Worm (Caenorhabditis elegans): ENCODE data around the gene clec-8.
"Not testable (repeated sequence)": the region's sequence is repeated elsewhere in the genome, so short reads cannot be mapped to it uniquely, and the experiment has no call there.

Gene clec-8

DNA sequence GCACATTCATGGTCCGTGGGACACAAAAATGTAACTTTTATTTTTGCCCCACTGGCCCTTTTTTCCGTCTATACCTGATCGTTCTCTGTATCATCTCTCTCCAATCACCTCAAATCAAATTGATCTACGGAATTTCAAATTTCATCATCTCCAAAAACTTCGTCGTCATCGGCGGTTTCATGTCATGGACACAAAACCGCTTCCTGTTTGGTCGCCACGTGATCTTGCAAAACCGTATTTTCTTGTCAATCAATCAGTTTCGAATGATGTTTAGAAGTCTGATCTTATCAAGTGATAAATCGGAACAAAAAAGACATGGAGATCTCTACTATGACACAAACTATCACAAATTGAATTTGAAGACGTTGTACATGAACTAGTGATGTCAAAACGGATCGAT, 47.8 kb upstream of the clec-8 start:
- TF ChIP-seq rnt-1 (tag; optimal IDR thresholded peaks at IDR 0.05): no peak
- no peak for TF ChIP-seq tbx-2 (tag; optimal IDR thresholded peaks at IDR 0.05)
- TF ChIP-seq sox-2 (GFP tag; IDR thresholded peaks at IDR 0.05): no peak
- TF ChIP-seq pat-9 (tag; optimal IDR thresholded peaks at IDR 0.05): no peak
- TF ChIP-seq ttx-3 (tag; optimal IDR thresholded peaks at IDR 0.05): no peak
- TF ChIP-seq ceh-34 (tag; optimal IDR thresholded peaks at IDR 0.05): no peak
- TF ChIP-seq fkh-6 (tag; optimal IDR thresholded peaks at IDR 0.05): no peak
- TF ChIP-seq madf-2 (tag; optimal IDR thresholded peaks at IDR 0.05): no peak
- TF ChIP-seq pax-1 (tag; optimal IDR thresholded peaks at IDR 0.05): no peak
- TF ChIP-seq pqm-1 (tag; optimal IDR thresholded peaks at IDR 0.05): no peak
- TF ChIP-seq hlh-6 (tag; optimal IDR thresholded peaks at IDR 0.05): no peak

DNA sequence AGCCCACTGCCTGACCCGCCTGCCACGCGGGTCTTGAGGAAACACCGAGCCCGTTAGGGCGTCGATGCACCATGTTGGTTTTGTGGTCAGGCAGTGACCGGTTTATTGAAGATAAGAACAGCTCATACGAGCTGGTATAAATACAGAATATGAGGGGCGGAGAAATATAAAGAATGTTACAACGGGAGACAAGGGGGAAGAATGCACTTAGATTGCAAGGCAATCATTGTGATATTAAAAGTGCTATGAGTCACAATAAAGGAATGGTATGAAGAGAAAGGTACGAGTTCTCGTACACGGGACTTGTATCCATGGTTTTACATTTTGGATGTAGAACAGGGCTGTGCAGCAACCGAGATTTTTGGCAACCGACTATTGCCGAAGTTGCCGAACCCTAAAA, 46.6 kb upstream of the clec-8 start, which contains the start of gene Y38E10A.14:
Gene Y38E10A.14, minus strand, starts transcription at position 101 of the 400 bp plus-strand sequence.
- TF ChIP-seq pat-9, fax-1, Y22D7AL.16 (tag; optimal IDR thresholded peaks at IDR 0.05): not testable (repeated sequence)

DNA sequence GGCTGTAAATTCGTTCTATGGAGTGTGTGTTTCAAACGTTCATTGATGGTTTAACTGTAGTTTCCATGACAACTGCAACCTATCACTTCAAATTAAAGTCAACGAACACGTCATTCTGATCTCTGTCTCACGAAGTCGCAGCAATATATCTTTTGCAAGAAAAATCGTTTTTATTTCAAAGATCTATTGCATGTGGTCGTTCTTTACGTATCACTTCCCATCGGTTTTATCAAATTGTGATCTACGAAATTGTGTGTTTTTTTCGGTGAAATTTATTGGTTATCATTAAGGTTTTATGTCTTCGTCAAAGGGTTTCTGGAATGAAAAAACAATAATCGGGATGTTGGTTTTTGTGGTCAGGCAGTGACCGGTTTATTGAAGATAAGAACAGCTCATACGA, 45.0 kb upstream of the clec-8 start:
- TF ChIP-seq che-1 (tag; optimal IDR thresholded peaks at IDR 0.05) (no peak), sox-4 (tag; optimal IDR thresholded peaks at IDR 0.05) (no peak), ceh-24 (tag; optimal IDR thresholded peaks at IDR 0.05) (no peak), ceh-14 (tag; optimal IDR thresholded peaks at IDR 0.05) (no peak), F13H6.1 (tag; optimal IDR thresholded peaks at IDR 0.05) (no peak), elt-4 (tag; optimal IDR thresholded peaks at IDR 0.05) (no peak), pqm-1 (tag; optimal IDR thresholded peaks at IDR 0.05) (no peak), ceh-22 (tag; optimal IDR thresholded peaks at IDR 0.05) (no peak), pha-4 (tag; optimal IDR thresholded peaks at IDR 0.05) (no peak), K02D7.2 (tag; optimal IDR thresholded peaks at IDR 0.05) (no peak), ceh-48 (tag; optimal IDR thresholded peaks at IDR 0.05) (no peak), pax-1 (tag; optimal IDR thresholded peaks at IDR 0.05) (no peak), Y22D7AL.16 (tag; optimal IDR thresholded peaks at IDR 0.05) (no peak), ceh-6 (GFP tag; optimal IDR thresholded peaks at IDR 0.05) (no peak), sox-2 (GFP tag; IDR thresholded peaks at IDR 0.05) (no peak), nhr-232 (tag; optimal IDR thresholded peaks at IDR 0.05) (no peak), madf-2 (tag; optimal IDR thresholded peaks at IDR 0.05) (no peak), C38D4.7 (GFP tag; optimal IDR thresholded peaks at IDR 0.05) (no peak)

DNA sequence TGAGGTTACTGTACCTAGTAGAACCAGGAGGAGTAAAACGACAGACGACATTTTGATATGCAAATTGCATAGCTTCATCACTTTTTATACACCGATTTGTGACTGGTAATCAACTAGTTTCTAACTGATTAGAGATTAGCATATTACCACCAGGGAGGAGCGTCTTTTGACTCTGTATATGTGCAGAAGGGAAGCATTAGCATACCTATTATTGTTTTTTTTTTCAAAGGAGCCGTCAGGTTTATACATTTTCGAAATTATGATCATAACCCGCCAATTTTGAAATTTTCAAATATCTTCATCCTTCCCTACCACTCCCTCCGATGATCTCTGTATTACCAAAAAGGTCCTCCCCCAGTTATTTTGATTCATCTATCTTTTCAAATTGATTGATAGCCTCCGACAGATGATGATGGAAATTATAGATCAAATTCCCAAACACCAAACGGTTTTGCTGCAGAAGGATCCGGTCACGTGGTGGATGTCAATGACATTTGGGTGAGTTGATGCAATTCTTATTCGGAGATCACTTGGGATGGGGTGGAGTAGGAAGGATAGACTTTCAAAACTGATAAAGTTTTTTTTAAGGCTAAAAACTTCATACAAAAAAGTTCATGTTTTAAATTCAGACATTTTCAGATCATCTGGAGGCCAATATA, 44.2 kb upstream of the clec-8 start, which contains the start of gene nspe-8:
Gene nspe-8, minus strand, starts transcription at position 51 of the 659 bp plus-strand sequence.
- no peak for TF ChIP-seq ceh-9 (tag; optimal IDR thresholded peaks at IDR 0.05)
- TF ChIP-seq ets-4 (tag; optimal IDR thresholded peaks at IDR 0.05): no peak
- TF ChIP-seq tbx-7 (tag; optimal IDR thresholded peaks at IDR 0.05): no peak
- TF ChIP-seq pros-1 (tag; optimal IDR thresholded peaks at IDR 0.05): no peak
- no peak for TF ChIP-seq K09A11.1 (tag; optimal IDR thresholded peaks at IDR 0.05; ENCODE audit: insufficient read depth)
- no peak for TF ChIP-seq hlh-13 (GFP tag; optimal IDR thresholded peaks at IDR 0.05)
- TF ChIP-seq elt-2 (tag; optimal IDR thresholded peaks at IDR 0.05): no peak
- no peak for TF ChIP-seq eyg-1 (tag; optimal IDR thresholded peaks at IDR 0.05)
- no peak for TF ChIP-seq ttx-3 (tag; optimal IDR thresholded peaks at IDR 0.05)
- no peak for TF ChIP-seq K02D7.2 (tag; optimal IDR thresholded peaks at IDR 0.05)
- no peak for TF ChIP-seq ztf-16 (tag; optimal IDR thresholded peaks at IDR 0.05)
- TF ChIP-seq rnt-1 (tag; optimal IDR thresholded peaks at IDR 0.05): no peak
- TF ChIP-seq mec-3 (tag; optimal IDR thresholded peaks at IDR 0.05; ENCODE audit: borderline replicate concordance): no peak

Measured in whole organism, late embryonic.